Worm (Caenorhabditis elegans) whole organism, L4/young adult: ENCODE measurements around the gene F15H10.9.

Experiments
- W03F9.2 ChIP-seq: fragments of 150-350 bp; optimal IDR thresholded peaks from 2 replicates; lab custom pipeline; 2014; ENCODE audit warnings: missing biosample characterization, missing genetic modification characterization
- dao-5 ChIP-seq: sonication (generic microtip); optimal IDR thresholded peaks from 2 replicates; lab custom pipeline; 2016; ENCODE audit warnings: missing genotype, missing genetic modification characterization, moderate library complexity, missing compliant biosample characterization
- him-1 ChIP-seq: sonication (generic microtip); optimal IDR thresholded peaks from 2 replicates; lab custom pipeline; 2016; ENCODE audit warnings: missing genotype, missing genetic modification reagents, missing genetic modification characterization, missing compliant biosample characterization

DNA sequence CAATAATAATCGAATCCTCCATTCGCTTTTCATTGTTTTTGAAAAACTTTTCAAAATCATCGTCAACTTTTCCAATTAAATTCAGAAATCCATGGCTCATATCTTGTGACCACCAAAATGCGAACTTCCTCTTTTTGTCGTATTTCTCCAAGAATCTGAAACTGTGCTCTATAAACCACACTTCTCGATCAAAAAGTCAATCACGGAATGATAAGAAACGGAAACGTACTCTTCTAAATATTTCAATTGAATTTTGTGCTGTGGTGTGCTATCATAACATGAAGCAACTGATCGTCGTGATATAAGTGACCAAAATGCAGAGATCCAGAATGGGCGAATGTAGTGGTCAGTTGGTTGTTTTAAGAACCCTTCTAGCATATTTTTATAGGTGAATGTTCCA, 9.8 kb downstream of the F15H10.9 start:
- TF ChIP-seq him-1 (tag; lab: Kevin White, UChicago), result no peak
- no peak for TF ChIP-seq W03F9.2 (tag; lab: Kevin White, UChicago)
- no peak for TF ChIP-seq dao-5 (tag; lab: Kevin White, UChicago)
